Worm (Caenorhabditis elegans): Measurements from ENCODE around the gene Y51A2D.8.

The Y51A2D.8 gene

ce11 chrV:18575084-18575483 lies 21.4 kb upstream of the Y51A2D.8 start:
- TF ChIP-seq skn-1 (tag; optimal IDR thresholded peaks at IDR 0.05) (no peak), R02D3.7 (tag; optimal IDR thresholded peaks at IDR 0.05) (no peak), lin-13 (GFP tag; optimal IDR thresholded peaks at IDR 0.05) (no peak), ztf-1 (GFP tag; conservative IDR thresholded peaks at IDR 0.05) (no peak)

ce11 chrV:18573199-18573598 lies 19.5 kb upstream of the Y51A2D.8 start:
- TF ChIP-seq lsy-2 (tag; optimal IDR thresholded peaks at IDR 0.05) (peak; percentile 26 to 32), lin-13 (GFP tag; optimal IDR thresholded peaks at IDR 0.05) (peak; percentile 54), Y55F3AM.14 (GFP tag; optimal IDR thresholded peaks at IDR 0.05) (peak; percentile 60), nhr-237 (tag; optimal IDR thresholded peaks at IDR 0.05) (no peak), nhr-25 (tag; optimal IDR thresholded peaks at IDR 0.05) (peak; percentile 63), blmp-1 (tag; optimal IDR thresholded peaks at IDR 0.05; ENCODE audit: insufficient read depth) (no peak), ztf-1 (GFP tag; conservative IDR thresholded peaks at IDR 0.05) (0 out of 2 replicates have a peak, but pooled peaks have one; percentile 16)

- TF ChIP-seq mdl-1 (tag; optimal IDR thresholded peaks at IDR 0.05) (no peak), ceh-16 (tag; optimal IDR thresholded peaks at IDR 0.05) (no peak)
Measured at ce11 chrV:18571533-18571932, 17.9 kb upstream of the Y51A2D.8 start, which contains the start of gene Y51A2D.21. TSS of gene Y51A2D.21 (plus strand) at chrV:18571833.

- peak; percentile 9 for TF ChIP-seq nhr-129 (tag; optimal IDR thresholded peaks at IDR 0.05)
- peak; percentile 9 for TF ChIP-seq lin-13 (GFP tag; optimal IDR thresholded peaks at IDR 0.05)
- TF ChIP-seq dmd-4 (tag; optimal IDR thresholded peaks at IDR 0.05), result no peak
- TF ChIP-seq blmp-1 (tag; optimal IDR thresholded peaks at IDR 0.05; ENCODE audit: insufficient read depth), result peak; percentile 28
- peak; percentile 77 for TF ChIP-seq nhr-25 (tag; optimal IDR thresholded peaks at IDR 0.05)
- TF ChIP-seq crh-2 (tag; optimal IDR thresholded peaks at IDR 0.05), result peak; percentile 2
Measured at ce11 chrV:18569445-18569844, 15.8 kb upstream of the Y51A2D.8 start.

ce11 chrV:18565621-18566020 lies 12.0 kb upstream of the Y51A2D.8 start:
- TF ChIP-seq peb-1 (tag; optimal IDR thresholded peaks at IDR 0.05) (no peak), skn-1 (tag; optimal IDR thresholded peaks at IDR 0.05) (no peak), elt-3 (tag; optimal IDR thresholded peaks at IDR 0.05) (no peak), unc-55 (GFP tag; optimal IDR thresholded peaks at IDR 0.05) (no peak), nhr-12 (tag; optimal IDR thresholded peaks at IDR 0.05) (no peak), C34F6.9 (tag; optimal IDR thresholded peaks at IDR 0.05) (no peak), R02D3.7 (tag; optimal IDR thresholded peaks at IDR 0.05) (no peak), mbf-1 (tag; optimal IDR thresholded peaks at IDR 0.05) (no peak), lin-39 (tag; optimal IDR thresholded peaks at IDR 0.05) (no peak), F13H6.1 (tag; optimal IDR thresholded peaks at IDR 0.05) (no peak), mdl-1 (tag; optimal IDR thresholded peaks at IDR 0.05) (no peak), unc-39 (tag; optimal IDR thresholded peaks at IDR 0.05) (no peak), ztf-11 (tag; optimal IDR thresholded peaks at IDR 0.05) (no peak)

ce11 chrV:18564786-18565185 lies 11.1 kb upstream of the Y51A2D.8 start, which contains the start of gene srg-34:
TSS of gene srg-34 (minus strand) at chrV:18564886.
- TF ChIP-seq nhr-6 (tag; optimal IDR thresholded peaks at IDR 0.05), result no peak
- no peak for TF ChIP-seq crh-2 (tag; optimal IDR thresholded peaks at IDR 0.05)
- no peak for TF ChIP-seq elt-1 (tag; optimal IDR thresholded peaks at IDR 0.05)

- TF ChIP-seq F13H6.1 (tag; optimal IDR thresholded peaks at IDR 0.05), result peak; percentile 40
- TF ChIP-seq sma-9 (GFP tag; optimal IDR thresholded peaks at IDR 0.05), result peak; percentile 30
- no peak for TF ChIP-seq sma-9 (tag; optimal IDR thresholded peaks at IDR 0.05)
- no peak for TF ChIP-seq unc-39 (tag; optimal IDR thresholded peaks at IDR 0.05)
Measured at ce11 chrV:18560944-18561343, 7.3 kb upstream of the Y51A2D.8 start.

- TF ChIP-seq F13H6.1 (tag; optimal IDR thresholded peaks at IDR 0.05), result peak; percentile 8
- TF ChIP-seq ztf-4 (tag; optimal IDR thresholded peaks at IDR 0.05), result no peak
Measured at ce11 chrV:18560188-18560587, 6.5 kb upstream of the Y51A2D.8 start, which contains the start of gene ttr-26. TSS of gene ttr-26 (minus strand) at chrV:18560288.
